Worm (Caenorhabditis elegans): Measurements from ENCODE around the gene smc-4.

ce11 chrIII:4593098-4593697 is 5.9 kb downstream of the smc-4 start, which contains the start of gene erh-2:
- TF ChIP-seq dao-5 (tag; optimal IDR thresholded peaks at IDR 0.05) (no peak), him-1 (tag; optimal IDR thresholded peaks at IDR 0.05) (no peak), W03F9.2 (tag; optimal IDR thresholded peaks at IDR 0.05) (no peak)
